Worm (Caenorhabditis elegans): ENCODE measurements around the gene srw-16.
A peak's percentile ranks its signal among the peaks of the same experiment; 100 is the strongest.

Gene srw-16

DNA sequence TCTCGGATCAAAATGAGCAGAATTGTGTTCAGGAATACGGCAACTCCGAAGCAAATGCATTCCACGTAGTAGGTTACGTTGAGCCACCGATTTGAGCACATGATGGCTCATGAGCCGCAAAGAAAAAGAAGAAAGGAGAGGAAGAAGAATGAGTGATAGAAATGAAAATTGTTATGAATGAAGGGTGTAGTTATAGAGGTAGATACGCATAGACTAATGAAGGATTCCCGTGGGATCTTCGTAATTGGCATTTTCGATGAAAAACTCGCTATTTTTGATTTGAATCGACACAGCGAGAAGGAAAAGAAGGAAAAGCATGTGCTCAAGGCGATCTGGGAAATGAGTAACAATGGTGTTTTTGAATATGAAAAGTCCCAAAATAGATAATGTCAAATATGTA, 19.2 kb upstream of the srw-16 start, which contains the start of gene str-96:
str-96 (minus strand) TSS at position 101 of the 400 bp plus-strand sequence.
- TF ChIP-seq pha-4 (tag; optimal IDR thresholded peaks at IDR 0.05) (no peak), lin-39 (tag; optimal IDR thresholded peaks at IDR 0.05) (no peak), nhr-237 (tag; optimal IDR thresholded peaks at IDR 0.05) (no peak), nfya-1 (tag; optimal IDR thresholded peaks at IDR 0.05; ENCODE audit: insufficient read depth) (no peak), fkh-10 (GFP tag; optimal IDR thresholded peaks at IDR 0.05) (no peak), lsy-12 (tag; optimal IDR thresholded peaks at IDR 0.05) (no peak), mml-1 (tag; optimal IDR thresholded peaks at IDR 0.05) (no peak), elt-1 (tag; optimal IDR thresholded peaks at IDR 0.05) (no peak), lin-15B (tag; optimal IDR thresholded peaks at IDR 0.05) (no peak), ztf-4 (tag; optimal IDR thresholded peaks at IDR 0.05) (no peak), ceh-28 (tag; optimal IDR thresholded peaks at IDR 0.05) (no peak), tbx-2 (tag; optimal IDR thresholded peaks at IDR 0.05) (no peak), mdl-1 (tag; optimal IDR thresholded peaks at IDR 0.05) (no peak), aly-2 (tag; optimal IDR thresholded peaks at IDR 0.05) (no peak)

- TF ChIP-seq unc-62 (GFP tag; optimal IDR thresholded peaks at IDR 0.05) (no peak), pqm-1 (tag; optimal IDR thresholded peaks at IDR 0.05) (peak; percentile 0)
Measured at ce11 chrV:15290995-15291394, 16.3 kb upstream of the srw-16 start, which contains the start of gene cyp-34A2. TSS of gene cyp-34A2 (minus strand) at chrV:15291095.

DNA sequence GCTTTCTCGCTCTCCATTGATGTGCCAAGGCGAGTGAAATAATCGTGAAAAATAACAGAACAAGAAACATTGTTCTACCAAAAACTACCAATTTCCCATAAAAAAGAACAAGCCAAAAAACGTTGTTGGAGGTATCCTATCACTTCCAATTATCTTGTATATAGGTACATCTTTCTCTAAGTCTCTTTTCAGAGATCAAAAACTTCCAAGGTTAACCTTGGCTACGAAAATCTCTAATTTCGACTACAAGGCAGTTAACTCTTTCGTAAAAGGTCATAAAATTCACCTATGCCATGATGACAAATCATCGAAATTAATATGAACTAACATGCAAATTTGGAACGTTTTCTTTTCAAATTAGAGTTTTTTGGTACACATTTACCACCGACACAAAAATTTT, 13.2 kb upstream of the srw-16 start, which contains the start of gene cyp-34A1:
cyp-34A1 (minus strand) TSS at position 101 of the 400 bp plus-strand sequence.
- TF ChIP-seq nhr-25 (tag; optimal IDR thresholded peaks at IDR 0.05), result peak; percentile 19
- TF ChIP-seq nhr-237 (tag; optimal IDR thresholded peaks at IDR 0.05), result no peak

ce11 chrV:15285984-15286383, 11.3 kb upstream of the srw-16 start:
- no peak for TF ChIP-seq elt-3 (tag; optimal IDR thresholded peaks at IDR 0.05)
- TF ChIP-seq nhr-25 (tag; optimal IDR thresholded peaks at IDR 0.05), result peak; percentile 74

DNA sequence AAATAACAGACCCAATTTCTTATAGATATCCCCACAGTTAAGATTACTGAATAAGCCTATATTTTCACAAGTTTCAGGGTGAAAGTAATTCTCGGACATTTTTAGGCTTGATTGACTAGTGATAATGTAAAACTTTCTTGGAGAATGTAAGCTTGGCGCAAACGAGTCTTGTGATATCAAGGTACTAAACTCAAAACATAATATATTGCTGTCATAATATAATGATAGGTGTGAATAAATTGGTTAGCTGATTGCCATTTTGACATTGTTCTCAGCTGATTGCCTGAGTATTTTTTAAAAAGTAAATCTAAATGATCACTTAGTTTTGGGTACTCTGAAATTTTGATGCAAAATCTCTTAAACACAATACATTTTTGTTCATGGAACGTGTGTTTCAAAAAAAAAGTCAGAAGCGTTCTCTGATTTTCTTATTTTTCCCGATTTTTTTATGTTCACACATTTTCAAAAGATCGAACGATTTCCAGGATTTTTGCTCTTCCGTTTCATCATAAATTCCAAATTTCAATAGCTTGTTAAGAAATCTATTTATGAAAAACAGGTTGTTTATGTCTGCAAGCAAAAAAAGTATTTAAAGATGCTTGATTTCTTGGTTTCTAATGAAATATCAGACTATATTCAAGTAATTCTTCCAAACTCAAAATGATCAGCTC, 6.8 kb upstream of the srw-16 start, which contains the start of the genes srw-19 and srx-51:
srw-19 (minus strand) TSS at position 101 of the 671 bp plus-strand sequence.
srx-51 (plus strand) TSS at position 621 of the 671 bp plus-strand sequence.
- TF ChIP-seq elt-1 (tag; optimal IDR thresholded peaks at IDR 0.05) (no peak), ama-1 (optimal IDR thresholded peaks at IDR 0.05) (no peak), sea-2 (GFP tag; optimal IDR thresholded peaks at IDR 0.05) (no peak), lin-15B (tag; optimal IDR thresholded peaks at IDR 0.05) (no peak), nhr-67 (tag; optimal IDR thresholded peaks at IDR 0.05) (no peak), skn-1 (tag; optimal IDR thresholded peaks at IDR 0.05) (no peak), lsy-12 (tag; optimal IDR thresholded peaks at IDR 0.05) (no peak), R02D3.7 (tag; optimal IDR thresholded peaks at IDR 0.05) (no peak), elt-3 (tag; optimal IDR thresholded peaks at IDR 0.05) (no peak), egl-27 (tag; optimal IDR thresholded peaks at IDR 0.05) (no peak), eor-1 (tag; optimal IDR thresholded peaks at IDR 0.05) (no peak), nhr-76 (tag; optimal IDR thresholded peaks at IDR 0.05) (no peak)

DNA sequence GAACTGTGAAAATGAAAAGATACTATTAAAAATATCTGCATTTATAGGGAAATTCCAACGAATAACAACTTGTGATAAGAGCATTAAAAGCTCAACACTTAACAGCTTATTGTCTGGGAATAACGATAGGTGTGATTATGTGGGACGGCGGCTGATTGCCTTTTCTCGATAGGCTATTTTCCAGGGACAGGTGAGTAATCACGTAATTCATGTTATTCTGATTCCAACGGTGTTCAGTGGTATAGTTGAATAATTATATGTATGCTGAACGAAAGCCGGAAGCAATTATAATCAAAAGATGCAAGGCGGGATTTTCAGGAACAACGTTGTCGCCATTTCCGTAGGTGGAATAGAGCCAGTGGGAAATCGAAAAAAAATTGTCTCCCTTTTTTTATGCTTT, 2.3 kb upstream of the srw-16 start, which contains the start of gene srw-17:
srw-17 (minus strand) TSS at position 101 of the 400 bp plus-strand sequence.
- TF ChIP-seq jun-1 (tag; optimal IDR thresholded peaks at IDR 0.05) (no peak), lsy-12 (tag; optimal IDR thresholded peaks at IDR 0.05) (no peak), R02D3.7 (tag; optimal IDR thresholded peaks at IDR 0.05) (no peak), nhr-77 (tag; optimal IDR thresholded peaks at IDR 0.05) (no peak), nhr-25 (tag; optimal IDR thresholded peaks at IDR 0.05) (no peak), pqm-1 (tag; optimal IDR thresholded peaks at IDR 0.05) (no peak), nhr-67 (tag; optimal IDR thresholded peaks at IDR 0.05) (no peak), fkh-10 (GFP tag; optimal IDR thresholded peaks at IDR 0.05) (no peak)

DNA sequence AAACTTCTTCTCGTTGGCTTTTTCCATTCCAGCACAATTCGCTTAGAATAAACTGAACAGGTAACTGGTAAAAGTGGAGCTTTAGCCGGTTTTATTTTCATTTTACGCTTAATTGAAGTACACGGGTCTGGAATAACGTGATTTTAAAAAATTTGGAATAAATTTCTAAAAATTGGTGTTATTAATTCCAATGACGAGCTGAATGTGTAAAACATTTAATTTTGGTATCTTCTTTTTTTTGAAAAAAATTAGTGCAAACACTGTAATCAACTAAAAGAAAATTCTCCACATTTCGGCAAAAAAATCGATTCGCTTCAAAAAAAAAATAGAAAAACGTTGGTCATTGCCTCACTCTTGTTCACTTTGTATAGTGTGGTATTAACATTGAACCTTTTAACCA, 2.4 kb downstream of the srw-16 start, which contains the start of gene T10H4.4:
T10H4.4 (minus strand) TSS at position 101 of the 400 bp plus-strand sequence.
- TF ChIP-seq nfya-1 (tag; optimal IDR thresholded peaks at IDR 0.05; ENCODE audit: insufficient read depth) (no peak), lin-39 (tag; optimal IDR thresholded peaks at IDR 0.05) (no peak), egl-27 (tag; optimal IDR thresholded peaks at IDR 0.05) (no peak), ama-1 (optimal IDR thresholded peaks at IDR 0.05) (no peak), nhr-77 (tag; optimal IDR thresholded peaks at IDR 0.05) (no peak), pqm-1 (tag; optimal IDR thresholded peaks at IDR 0.05) (no peak), mdl-1 (tag; optimal IDR thresholded peaks at IDR 0.05) (no peak), pha-4 (tag; optimal IDR thresholded peaks at IDR 0.05) (no peak), ceh-28 (tag; optimal IDR thresholded peaks at IDR 0.05) (no peak), nhr-28 (tag; optimal IDR thresholded peaks at IDR 0.05) (no peak), lin-15B (tag; optimal IDR thresholded peaks at IDR 0.05) (no peak), sea-2 (GFP tag; optimal IDR thresholded peaks at IDR 0.05) (no peak), nhr-67 (tag; optimal IDR thresholded peaks at IDR 0.05) (no peak), ceh-9 (tag; optimal IDR thresholded peaks at IDR 0.05) (no peak), daf-12 (tag; optimal IDR thresholded peaks at IDR 0.05) (no peak), nhr-76 (tag; optimal IDR thresholded peaks at IDR 0.05) (no peak), unc-39 (tag; optimal IDR thresholded peaks at IDR 0.05) (no peak), ztf-4 (tag; optimal IDR thresholded peaks at IDR 0.05) (no peak)
